Fruit fly (Drosophila melanogaster) whole organism, embryonic: Measurements from ENCODE around the gene CG32161.

ENCODE experiments used
- Antp ChIP-seq: fragments of 200-800 bp; sonication (Bioruptor generic); optimal IDR thresholded peaks from 3 replicates; lab custom pipeline; 2016; ENCODE audit warnings: missing biosample characterization, missing genetic modification characterization
- Blimp-1 ChIP-seq: fragments of 200-800 bp; sonication (Bioruptor generic); optimal IDR thresholded peaks from 3 replicates; lab custom pipeline; 2018; ENCODE audit warnings: missing biosample characterization, missing genetic modification characterization, mild to moderate bottlenecking, moderate library complexity, missing genetic modification reagents
- CG11093 ChIP-seq: fragments of 200-800 bp; sonication (Bioruptor generic); IDR thresholded peaks from 3 replicates; pipeline ENCODE4 v1.3.6; 2022; ENCODE audit warnings: missing biosample characterization, missing genetic modification characterization
- CG12236 ChIP-seq: fragments of 200-800 bp; sonication (Bioruptor generic); optimal IDR thresholded peaks from 2 replicates; lab custom pipeline; 2016; ENCODE audit warnings: missing biosample characterization, missing genetic modification characterization
- CG12942 ChIP-seq: fragments of 200-800 bp; sonication (Bioruptor generic); optimal IDR thresholded peaks from 3 replicates; lab custom pipeline; 2016; ENCODE audit warnings: missing biosample characterization, missing genetic modification characterization
- CG13296 ChIP-seq: fragments of 200-800 bp; sonication (Bioruptor generic); optimal IDR thresholded peaks from 3 replicates; lab custom pipeline; 2018; ENCODE audit warnings: missing biosample characterization, mild to moderate bottlenecking, missing genetic modification characterization
- CG13424 ChIP-seq: fragments of 200-800 bp; sonication (Bioruptor generic); optimal IDR thresholded peaks from 2 replicates; lab custom pipeline; 2019; ENCODE audit warnings: missing biosample characterization, mild to moderate bottlenecking, missing genetic modification characterization, moderate library complexity
- CG13894 ChIP-seq: fragments of 200-800 bp; sonication (Bioruptor generic); optimal IDR thresholded peaks from 3 replicates; lab custom pipeline; 2018; ENCODE audit warnings: missing biosample characterization, mild to moderate bottlenecking, missing genetic modification characterization, moderate library complexity
- CG15601 ChIP-seq: fragments of 200-800 bp; sonication (Bioruptor generic); optimal IDR thresholded peaks from 3 replicates; lab custom pipeline; 2019; ENCODE audit warnings: missing biosample characterization, mild to moderate bottlenecking, missing genetic modification characterization, moderate library complexity
- CG16815 ChIP-seq: fragments of 200-800 bp; sonication (Bioruptor generic); optimal IDR thresholded peaks from 3 replicates; lab custom pipeline; 2017; ENCODE audit warnings: missing biosample characterization, mild to moderate bottlenecking, missing genetic modification characterization
- CG1792 ChIP-seq: fragments of 200-800 bp; sonication (Bioruptor generic); optimal IDR thresholded peaks from 2 replicates; lab custom pipeline; 2016; ENCODE audit warnings: missing biosample characterization, missing genetic modification characterization
- CG18619 ChIP-seq: fragments of 200-800 bp; sonication (Bioruptor generic); optimal IDR thresholded peaks from 3 replicates; lab custom pipeline; 2017; ENCODE audit warnings: missing biosample characterization, mild to moderate bottlenecking, missing genetic modification characterization
- CG2116 ChIP-seq: fragments of 200-800 bp; sonication (Bioruptor generic); optimal IDR thresholded peaks from 3 replicates; lab custom pipeline; 2018; ENCODE audit warnings: missing biosample characterization, mild to moderate bottlenecking, missing genetic modification characterization
- CG30403 ChIP-seq: fragments of 200-800 bp; sonication (Bioruptor generic); optimal IDR thresholded peaks from 3 replicates; lab custom pipeline; 2016; ENCODE audit warnings: missing biosample characterization, missing genetic modification characterization
- CG31441 ChIP-seq: fragments of 200-800 bp; sonication (Bioruptor generic); IDR thresholded peaks from 2 replicates; pipeline ENCODE4 v1.3.6; 2022; ENCODE audit warnings: missing biosample characterization, missing genetic modification characterization
- CG3281 ChIP-seq: fragments of 200-800 bp; sonication (Bioruptor generic); optimal IDR thresholded peaks from 3 replicates; lab custom pipeline; 2017; ENCODE audit warnings: missing biosample characterization, mild to moderate bottlenecking, missing genetic modification characterization
- CG34422 ChIP-seq: fragments of 200-800 bp; sonication (Bioruptor generic); IDR thresholded peaks from 3 replicates; pipeline ENCODE4 v1.3.6; 2022; ENCODE audit warnings: missing biosample characterization, missing genetic modification characterization
- CG6854 ChIP-seq: fragments of 200-800 bp; sonication (Bioruptor generic); optimal IDR thresholded peaks from 3 replicates; lab custom pipeline; 2017; ENCODE audit warnings: missing biosample characterization, mild to moderate bottlenecking, missing genetic modification characterization
- CG7987 ChIP-seq: fragments of 200-800 bp; sonication (Bioruptor generic); optimal IDR thresholded peaks from 2 replicates; lab custom pipeline; 2018; ENCODE audit warnings: missing biosample characterization, mild to moderate bottlenecking, missing genetic modification characterization, moderate library complexity
- CG8388 ChIP-seq: fragments of 200-800 bp; sonication (Bioruptor generic); optimal IDR thresholded peaks from 2 replicates; lab custom pipeline; 2019; ENCODE audit warnings: missing biosample characterization, mild to moderate bottlenecking, missing genetic modification characterization, moderate library complexity
- CoRest ChIP-seq: fragments of 200-800 bp; sonication (Bioruptor generic); optimal IDR thresholded peaks from 3 replicates; lab custom pipeline; 2018; ENCODE audit warnings: missing biosample characterization, mild to moderate bottlenecking, missing genetic modification characterization, moderate library complexity
- CrebB ChIP-seq: fragments of 200-800 bp; sonication (Bioruptor generic); optimal IDR thresholded peaks from 3 replicates; lab custom pipeline; 2018; ENCODE audit warnings: missing biosample characterization, mild to moderate bottlenecking, missing genetic modification characterization
- Dip2 ChIP-seq: fragments of 200-800 bp; sonication (Bioruptor generic); IDR thresholded peaks from 2 replicates; pipeline ENCODE4 v1.3.6; 2022; ENCODE audit warnings: missing biosample characterization, missing genetic modification characterization
- Dll ChIP-seq: fragments of 200-800 bp; sonication (Bioruptor generic); IDR thresholded peaks from 4 replicates; pipeline ENCODE4 v1.3.6; 2022; ENCODE audit warnings: missing biosample characterization, missing genetic modification characterization; ENCODE audit not compliant: partially characterized antibody
- Hand ChIP-seq: fragments of 200-800 bp; sonication (Bioruptor generic); optimal IDR thresholded peaks from 2 replicates; lab custom pipeline; 2017; ENCODE audit warnings: mild to moderate bottlenecking, missing biosample characterization, missing genetic modification reagents, missing genetic modification characterization
- Lpt ChIP-seq: fragments of >200 bp; optimal IDR thresholded peaks from 2 replicates; lab custom pipeline; 2018; ENCODE audit warnings: missing biosample characterization, missing genetic modification characterization
- NfI ChIP-seq: fragments of 200-800 bp; sonication (Bioruptor generic); optimal IDR thresholded peaks from 3 replicates; lab custom pipeline; 2018; ENCODE audit warnings: missing biosample characterization, mild to moderate bottlenecking, missing genetic modification characterization, moderate library complexity
- Oaz ChIP-seq: fragments of 200-800 bp; sonication (Bioruptor generic); IDR thresholded peaks from 2 replicates; pipeline ENCODE4 v1.3.6; 2022; ENCODE audit warnings: missing biosample characterization, missing genetic modification characterization
- Oli ChIP-seq: fragments of 200-800 bp; sonication (Bioruptor generic); optimal IDR thresholded peaks from 2 replicates; lab custom pipeline; 2018; ENCODE audit warnings: missing biosample characterization, mild to moderate bottlenecking, missing genetic modification characterization, moderate library complexity
- Pdp1 ChIP-seq, 2 experiments: fragments of 200-800 bp; sonication (Bioruptor generic); optimal IDR thresholded peaks; 3 replicates each; lab custom pipeline; 2016; ENCODE audit warnings: missing biosample characterization in 2 of 2, missing genetic modification characterization in 2 of 2, mild to moderate bottlenecking in 1 of 2, moderate library complexity in 1 of 2
- Ravus ChIP-seq: fragments of 200-800 bp; sonication (Bioruptor generic); IDR thresholded peaks from 2 replicates; pipeline ENCODE4 v1.3.6; 2022; ENCODE audit warnings: missing biosample characterization, missing genetic modification characterization
- Xrp1 ChIP-seq: fragments of 200-800 bp; sonication (Bioruptor generic); IDR thresholded peaks from 2 replicates; pipeline ENCODE4 v1.3.6; 2022; ENCODE audit warnings: missing biosample characterization, missing genetic modification characterization
- al ChIP-seq: fragments of 200-800 bp; sonication (Bioruptor generic); IDR thresholded peaks from 2 replicates; pipeline ENCODE4 v1.3.6; 2022; ENCODE audit warnings: missing biosample characterization, missing genetic modification characterization
- bab2 ChIP-seq: fragments of 200-800 bp; sonication (Bioruptor generic); optimal IDR thresholded peaks from 2 replicates; lab custom pipeline; 2016; ENCODE audit warnings: missing biosample characterization, missing genetic modification characterization
- bcd ChIP-seq: fragments of 200-800 bp; sonication (Bioruptor generic); optimal IDR thresholded peaks from 2 replicates; lab custom pipeline; 2017; ENCODE audit warnings: missing biosample characterization, mild to moderate bottlenecking, missing genetic modification characterization
- cg ChIP-seq: fragments of 200-800 bp; sonication (Bioruptor generic); optimal IDR thresholded peaks from 3 replicates; lab custom pipeline; 2019; ENCODE audit warnings: missing biosample characterization, mild to moderate bottlenecking, missing genetic modification characterization, moderate library complexity
- dmrt99B ChIP-seq: fragments of 200-800 bp; sonication (Bioruptor generic); optimal IDR thresholded peaks from 2 replicates; lab custom pipeline; 2018; ENCODE audit warnings: missing biosample characterization, mild to moderate bottlenecking, missing genetic modification characterization, moderate library complexity
- ham ChIP-seq: fragments of 200-800 bp; sonication (Bioruptor generic); IDR thresholded peaks from 2 replicates; pipeline ENCODE4 v1.3.6; 2022; ENCODE audit warnings: missing biosample characterization, missing genetic modification characterization
- pb ChIP-seq: fragments of 200-800 bp; sonication (Bioruptor generic); optimal IDR thresholded peaks from 3 replicates; lab custom pipeline; 2016; ENCODE audit warnings: missing biosample characterization, missing genetic modification characterization
- prd ChIP-seq, 3 experiments: fragments of >200 bp in 2 of 3; fragments of 200-800 bp in 1 of 3; sonication (Bioruptor generic) in 1 of 3; optimal IDR thresholded peaks in 2 of 3; IDR thresholded peaks in 1 of 3; 2 replicates in 2 of 3; 3 replicates in 1 of 3; pipeline versions ENCODE4 v1.3.6 to Lab custom; 2017 to 2022; ENCODE audit warnings: missing biosample characterization in 1 of 3, missing genetic modification characterization in 1 of 3
- pros ChIP-seq: fragments of 200-800 bp; sonication (Bioruptor generic); optimal IDR thresholded peaks from 3 replicates; lab custom pipeline; 2019; ENCODE audit warnings: missing biosample characterization, mild to moderate bottlenecking, missing genetic modification characterization, moderate library complexity
- sd ChIP-seq: fragments of 200-800 bp; sonication (Bioruptor generic); optimal IDR thresholded peaks from 3 replicates; lab custom pipeline; 2018; ENCODE audit warnings: missing biosample characterization, mild to moderate bottlenecking, missing genetic modification characterization, moderate library complexity
- sens ChIP-seq: fragments of 200-800 bp; sonication (Bioruptor generic); peaks from one replicate; lab custom pipeline; 2016; ENCODE audit warnings: missing biosample characterization, missing genetic modification characterization
- sisA ChIP-seq: fragments of 200-800 bp; sonication (Bioruptor generic); IDR thresholded peaks from 2 replicates; pipeline ENCODE4 v1.3.6; 2022; ENCODE audit warnings: missing biosample characterization, missing genetic modification characterization
- twi ChIP-seq: fragments of 200-800 bp; optimal IDR thresholded peaks from 2 replicates; lab custom pipeline; 2019; ENCODE audit warnings: missing biosample characterization, mild to moderate bottlenecking, missing genetic modification characterization, moderate library complexity
- tx ChIP-seq: fragments of 200-800 bp; sonication (Bioruptor generic); optimal IDR thresholded peaks from 2 replicates; lab custom pipeline; 2016; ENCODE audit warnings: missing biosample characterization, missing genetic modification characterization
- unpg ChIP-seq: fragments of 200-800 bp; sonication (Bioruptor generic); optimal IDR thresholded peaks from 3 replicates; lab custom pipeline; 2018; ENCODE audit warnings: missing biosample characterization, mild to moderate bottlenecking, missing genetic modification characterization, moderate library complexity
- vvl ChIP-seq: fragments of 200-800 bp; sonication (Bioruptor generic); IDR thresholded peaks from 2 replicates; pipeline ENCODE4 v1.3.6; 2022; ENCODE audit warnings: missing biosample characterization, missing genetic modification characterization

The CG32161 gene

dm6 chr3L:16805806-16806719 is 40.0 kb upstream of the CG32161 start (continued):
- TF ChIP-seq CG31441 (GFP tag; lab: Robert Waterston, UW): peak; percentile 21; the same call in 1 of the 2 replicates
- TF ChIP-seq dmrt99B: peak; percentile 63
- TF ChIP-seq CrebB (tag; lab: Kevin White, UChicago): no peak
- no peak for TF ChIP-seq ham
- peak; percentile 99 for TF ChIP-seq CG8388 (GFP tag; lab: Kevin White, UChicago)
- TF ChIP-seq CG16815 (GFP tag; lab: Kevin White, UChicago): peak; percentile 2
- peak; percentile 52 for TF ChIP-seq bab2 (GFP tag; lab: Kevin White, UChicago)
- peak; percentile 36 for TF ChIP-seq Oli (tag; lab: Kevin White, UChicago)
- no peak for TF ChIP-seq Dll
- TF ChIP-seq CoRest (tag; lab: Kevin White, UChicago): peak; percentile 29
- TF ChIP-seq pros: peak; percentile 29
- TF ChIP-seq CG1792 (GFP tag; lab: Kevin White, UChicago): peak; percentile 27
- no peak for TF ChIP-seq CG12236 (GFP tag; lab: Kevin White, UChicago)
- peak; percentile 91 for TF ChIP-seq sens (GFP tag; lab: Kevin White, UChicago)
- TF ChIP-seq pb (GFP tag; lab: Kevin White, UChicago): peak; percentile 1
- peak; percentile 65 for TF ChIP-seq CG3281 (GFP tag; lab: Kevin White, UChicago)
- TF ChIP-seq Lpt (GFP tag; lab: Kevin White, UChicago): no peak
- TF ChIP-seq CG6854 (GFP tag; lab: Kevin White, UChicago): peak; percentile 39
- TF ChIP-seq CG34422: 0 out of 3 replicates have a peak, but pooled peaks have one; percentile 18
- peak; percentile 60; the same call in 1 of the 2 replicates for TF ChIP-seq Xrp1
- peak; percentile 23 for TF ChIP-seq CG15601 (tag; lab: Kevin White, UChicago)
- TF ChIP-seq CG12942 (GFP tag; lab: Kevin White, UChicago): no peak
- TF ChIP-seq prd (optimal IDR thresholded peaks at IDR 0.05; lab: Kevin White, UChicago): no peak
- TF ChIP-seq prd (GFP tag; IDR thresholded peaks at IDR 0.05; lab: Robert Waterston, UW): peak; percentile 7; the same call in 1 of the 3 replicates
- TF ChIP-seq Dip2 (GFP tag; lab: Robert Waterston, UW): no peak
- TF ChIP-seq tx (GFP tag; lab: Kevin White, UChicago): no peak
- no peak for TF ChIP-seq sd (tag; lab: Kevin White, UChicago)
- TF ChIP-seq cg (GFP tag; lab: Kevin White, UChicago): peak; percentile 16
- TF ChIP-seq Hand (GFP tag; lab: Kevin White, UChicago): peak; percentile 60
- peak; percentile 51 for TF ChIP-seq sisA
- no peak for TF ChIP-seq CG13296 (GFP tag; lab: Kevin White, UChicago)
- TF ChIP-seq CG18619 (GFP tag; lab: Kevin White, UChicago): no peak
- TF ChIP-seq Pdp1 (GFP tag; optimal IDR thresholded peaks at IDR 0.05; lab: Kevin White, UChicago): peak; percentile 41 to 94
- TF ChIP-seq Oaz (GFP tag; lab: Robert Waterston, UW): no peak
- TF ChIP-seq CG13894 (tag; lab: Kevin White, UChicago): peak; percentile 67
- TF ChIP-seq CG7987: no peak
- peak; percentile 44 for TF ChIP-seq bcd (GFP tag; lab: Kevin White, UChicago)
- peak; percentile 62 for TF ChIP-seq Blimp-1 (GFP tag; lab: Kevin White, UChicago)
- 0 out of 3 replicates have a peak, but pooled peaks have one; percentile 20 for TF ChIP-seq CG11093 (GFP tag; lab: Robert Waterston, UW)
- TF ChIP-seq CG30403 (GFP tag; lab: Kevin White, UChicago): peak; percentile 40
- TF ChIP-seq Antp (GFP tag; lab: Kevin White, UChicago): peak; percentile 8
- TF ChIP-seq twi: no peak
- peak; percentile 48 for TF ChIP-seq CG13424 (tag; lab: Kevin White, UChicago)
- no peak for TF ChIP-seq al (GFP tag; lab: Robert Waterston, UW)
- TF ChIP-seq unpg: peak; percentile 67
- no peak for TF ChIP-seq Ravus (GFP tag; lab: Robert Waterston, UW)
- TF ChIP-seq CG2116 (GFP tag; lab: Kevin White, UChicago): no peak
- TF ChIP-seq NfI (GFP tag; lab: Kevin White, UChicago): peak; percentile 24
- peak; percentile 55 for TF ChIP-seq vvl (GFP tag; lab: Robert Waterston, UW)
